Worm (Caenorhabditis elegans) whole organism, L3 larva: ENCODE results near the gene suf-1.

Source experiments
- R02D3.7 ChIP-seq: fragments of 150-350 bp; optimal IDR thresholded peaks from 2 replicates; lab custom pipeline; 2014; ENCODE audit warnings: missing biosample characterization, missing genetic modification characterization
- ZK546.5 ChIP-seq: sonication (generic microtip); optimal IDR thresholded peaks from 2 replicates; lab custom pipeline; 2017; ENCODE audit warnings: missing biosample characterization, missing genetic modification characterization
- aly-2 ChIP-seq: fragments of 150-350 bp; optimal IDR thresholded peaks from 2 replicates; lab custom pipeline; 2014; ENCODE audit warnings: missing biosample characterization, missing genetic modification characterization
- ama-1 ChIP-seq: fragments of 150-350 bp; optimal IDR thresholded peaks from 2 replicates; lab custom pipeline; 2018
- ceh-16 ChIP-seq: sonication (generic microtip); optimal IDR thresholded peaks from 2 replicates; lab custom pipeline; 2017; ENCODE audit warnings: missing biosample characterization, missing genetic modification characterization
- ceh-28 ChIP-seq: fragments of 150-350 bp; optimal IDR thresholded peaks from 2 replicates; lab custom pipeline; 2014; ENCODE audit warnings: missing biosample characterization, missing genetic modification reagents, missing genetic modification characterization
- ceh-82 ChIP-seq: fragments of 150-350 bp; optimal IDR thresholded peaks from 2 replicates; lab custom pipeline; 2014; ENCODE audit warnings: missing biosample characterization, missing genetic modification characterization
- ceh-9 ChIP-seq: sonication (generic microtip); optimal IDR thresholded peaks from 2 replicates; lab custom pipeline; 2018; ENCODE audit warnings: missing biosample characterization, missing genetic modification characterization
- daf-12 ChIP-seq: fragments of 150-350 bp; optimal IDR thresholded peaks from 2 replicates; lab custom pipeline; 2014; ENCODE audit warnings: missing biosample characterization, missing genetic modification reagents, missing genetic modification characterization
- egl-27 ChIP-seq: sonication (generic microtip); optimal IDR thresholded peaks from 4 replicates; lab custom pipeline; 2017; ENCODE audit warnings: missing biosample characterization, missing genetic modification reagents, missing genetic modification characterization
- egl-5 ChIP-seq: fragments of 150-350 bp; optimal IDR thresholded peaks from 2 replicates; lab custom pipeline; 2017; ENCODE audit warnings: missing biosample characterization, missing genetic modification reagents, missing genetic modification characterization, inconsistent platforms
- elt-1 ChIP-seq: fragments of 150-350 bp; optimal IDR thresholded peaks from 2 replicates; lab custom pipeline; 2014; ENCODE audit warnings: missing biosample characterization, missing genetic modification characterization
- elt-2 ChIP-seq: sonication (generic microtip); optimal IDR thresholded peaks from 2 replicates; lab custom pipeline; 2016; ENCODE audit warnings: missing genetic modification reagents, mild to moderate bottlenecking, missing genetic modification characterization, missing compliant biosample characterization
- elt-3 ChIP-seq, 3 experiments: fragments of 150-350 bp in 1 of 3; sonication (generic microtip) in 2 of 3; optimal IDR thresholded peaks; 2 replicates in 2 of 3; 4 replicates in 1 of 3; lab custom pipeline; 2014 to 2017; ENCODE audit warnings: missing biosample characterization in 3 of 3, missing genetic modification characterization in 3 of 3
- eor-1 ChIP-seq, 2 experiments: fragments of 150-350 bp; optimal IDR thresholded peaks; 2 replicates each; lab custom pipeline; 2014 to 2018; ENCODE audit warnings: missing biosample characterization in 2 of 2, missing genetic modification characterization in 2 of 2
- fkh-10 ChIP-seq: sonication (generic microtip); optimal IDR thresholded peaks from 2 replicates; lab custom pipeline; 2017; ENCODE audit warnings: missing biosample characterization, missing genetic modification reagents, missing genetic modification characterization
- fkh-2 ChIP-seq: fragments of 150-350 bp; optimal IDR thresholded peaks from 2 replicates; lab custom pipeline; 2014; ENCODE audit warnings: missing biosample characterization, missing genetic modification reagents, missing genetic modification characterization
- fos-1 ChIP-seq: fragments of 150-350 bp; optimal IDR thresholded peaks from 2 replicates; lab custom pipeline; 2014; ENCODE audit warnings: missing biosample characterization, missing genetic modification characterization
- hmg-11 ChIP-seq: sonication (generic microtip); optimal IDR thresholded peaks from 2 replicates; lab custom pipeline; 2016; ENCODE audit warnings: missing genetic modification characterization, missing compliant biosample characterization
- jun-1 ChIP-seq: fragments of 150-350 bp; optimal IDR thresholded peaks from 2 replicates; lab custom pipeline; 2014; ENCODE audit warnings: missing biosample characterization, missing genetic modification reagents, missing genetic modification characterization
- lin-15B ChIP-seq: fragments of 150-350 bp; optimal IDR thresholded peaks from 2 replicates; lab custom pipeline; 2014; ENCODE audit warnings: missing biosample characterization, missing genetic modification characterization
- lin-39 ChIP-seq: fragments of 150-350 bp; optimal IDR thresholded peaks from 2 replicates; lab custom pipeline; 2018; ENCODE audit warnings: missing biosample characterization, missing genetic modification reagents, missing genetic modification characterization
- lsy-12 ChIP-seq: sonication (generic microtip); optimal IDR thresholded peaks from 2 replicates; lab custom pipeline; 2016; ENCODE audit warnings: mild to moderate bottlenecking, missing genetic modification characterization, missing compliant biosample characterization
- mdl-1 ChIP-seq: fragments of 150-350 bp; optimal IDR thresholded peaks from 2 replicates; lab custom pipeline; 2014; ENCODE audit warnings: missing biosample characterization, missing genetic modification characterization
- mml-1 ChIP-seq: fragments of 150-350 bp; sonication (generic microtip); optimal IDR thresholded peaks from 3 replicates; lab custom pipeline; 2014; ENCODE audit warnings: missing biosample characterization, missing genetic modification characterization
- nfya-1 ChIP-seq: sonication (generic microtip); optimal IDR thresholded peaks from 2 replicates; lab custom pipeline; 2017; ENCODE audit warnings: missing genetic modification characterization, mild to moderate bottlenecking, missing compliant biosample characterization, antibody characterized with exemption, moderate library complexity; ENCODE audit not compliant: insufficient read depth
- nhr-11 ChIP-seq: fragments of 150-350 bp; optimal IDR thresholded peaks from 2 replicates; lab custom pipeline; 2014; ENCODE audit warnings: missing biosample characterization, missing genetic modification characterization
- nhr-12 ChIP-seq: fragments of 150-350 bp; optimal IDR thresholded peaks from 2 replicates; lab custom pipeline; 2014; ENCODE audit warnings: missing biosample characterization, missing genetic modification characterization
- nhr-23 ChIP-seq: fragments of 150-350 bp; optimal IDR thresholded peaks from 2 replicates; lab custom pipeline; 2014; ENCODE audit warnings: missing biosample characterization, missing genetic modification reagents, missing genetic modification characterization
- nhr-237 ChIP-seq: fragments of 150-350 bp; optimal IDR thresholded peaks from 2 replicates; lab custom pipeline; 2014; ENCODE audit warnings: missing biosample characterization, missing genetic modification characterization
- nhr-25 ChIP-seq: sonication (generic microtip); optimal IDR thresholded peaks from 2 replicates; lab custom pipeline; 2017; ENCODE audit warnings: missing biosample characterization, missing genetic modification characterization
- nhr-28 ChIP-seq: fragments of 150-350 bp; optimal IDR thresholded peaks from 2 replicates; lab custom pipeline; 2014; ENCODE audit warnings: missing biosample characterization, missing genetic modification characterization
- nhr-43 ChIP-seq: sonication (generic microtip); optimal IDR thresholded peaks from 2 replicates; lab custom pipeline; 2016; ENCODE audit warnings: mild to moderate bottlenecking, missing genetic modification characterization, missing compliant biosample characterization; ENCODE audit not compliant: poor library complexity, severe bottlenecking
- nhr-67 ChIP-seq: fragments of 150-350 bp; optimal IDR thresholded peaks from 2 replicates; lab custom pipeline; 2014; ENCODE audit warnings: missing biosample characterization, missing genetic modification characterization
- nhr-76 ChIP-seq: fragments of 150-350 bp; sonication (generic microtip); optimal IDR thresholded peaks from 5 replicates; lab custom pipeline; 2014; ENCODE audit warnings: missing biosample characterization, missing genetic modification characterization
- nhr-77 ChIP-seq: fragments of 150-350 bp; optimal IDR thresholded peaks from 2 replicates; lab custom pipeline; 2014; ENCODE audit warnings: missing biosample characterization, missing genetic modification characterization
- pha-4 ChIP-seq: fragments of 150-350 bp; optimal IDR thresholded peaks from 2 replicates; lab custom pipeline; 2014; ENCODE audit warnings: missing biosample characterization, missing genetic modification reagents, missing genetic modification characterization
- pqm-1 ChIP-seq: fragments of 150-350 bp; optimal IDR thresholded peaks from 2 replicates; lab custom pipeline; 2017; ENCODE audit warnings: missing biosample characterization, missing genetic modification characterization, inconsistent platforms
- sea-2 ChIP-seq: fragments of 150-350 bp; sonication (generic microtip); optimal IDR thresholded peaks from 4 replicates; lab custom pipeline; 2014; ENCODE audit warnings: missing biosample characterization, missing genetic modification reagents, missing genetic modification characterization
- skn-1 ChIP-seq: fragments of 150-350 bp; optimal IDR thresholded peaks from 2 replicates; lab custom pipeline; 2014; ENCODE audit warnings: missing biosample characterization, missing genetic modification characterization
- snpc-4 ChIP-seq: fragments of 150-350 bp; optimal IDR thresholded peaks from 2 replicates; lab custom pipeline; 2014; ENCODE audit warnings: missing biosample characterization, missing genetic modification characterization
- tbx-2 ChIP-seq: sonication (generic microtip); optimal IDR thresholded peaks from 2 replicates; lab custom pipeline; 2016; ENCODE audit warnings: mild to moderate bottlenecking, missing genetic modification characterization, missing compliant biosample characterization
- unc-39 ChIP-seq: sonication (generic microtip); optimal IDR thresholded peaks from 4 replicates; lab custom pipeline; 2017; ENCODE audit warnings: missing biosample characterization, missing genetic modification characterization
- unc-62 ChIP-seq: fragments of 150-350 bp; sonication (generic microtip); optimal IDR thresholded peaks from 4 replicates; lab custom pipeline; 2014; ENCODE audit warnings: missing biosample characterization, missing genetic modification reagents, missing genetic modification characterization
- zag-1 ChIP-seq: fragments of 150-350 bp; optimal IDR thresholded peaks from 2 replicates; lab custom pipeline; 2014; ENCODE audit warnings: missing biosample characterization, missing genetic modification characterization
- ztf-11 ChIP-seq: fragments of 150-350 bp; optimal IDR thresholded peaks from 2 replicates; lab custom pipeline; 2014; ENCODE audit warnings: missing biosample characterization, missing genetic modification characterization
- ztf-4 ChIP-seq: fragments of 150-350 bp; optimal IDR thresholded peaks from 2 replicates; lab custom pipeline; 2014; ENCODE audit warnings: missing biosample characterization, missing genetic modification characterization

Gene suf-1

ce11 chrII:8559188-8559587, 44.5 kb upstream of the suf-1 start (continued):
- TF ChIP-seq elt-3 (tag; optimal IDR thresholded peaks at IDR 0.05; lab: Kevin White, UChicago): no peak

DNA sequence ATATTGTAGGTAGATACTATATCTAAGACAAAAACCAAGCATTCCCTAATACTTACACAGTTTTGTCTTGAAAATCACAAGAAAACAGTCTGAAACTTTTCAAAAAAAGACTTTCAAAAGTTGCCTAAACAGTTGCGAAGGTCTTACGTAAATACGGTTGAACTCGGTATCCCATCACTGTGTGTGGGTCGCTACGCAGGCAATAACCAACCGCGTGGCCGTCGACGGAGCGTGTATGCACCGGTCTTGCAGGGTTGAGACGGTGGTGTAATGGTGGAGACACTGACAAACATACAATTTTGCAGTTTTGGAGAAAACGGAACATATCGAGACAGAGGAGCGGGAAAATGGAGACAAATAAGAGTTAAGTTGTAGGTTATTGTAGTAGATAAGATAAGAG, 42.4 kb upstream of the suf-1 start, which contains the start of gene iff-2:
iff-2 (minus strand) TSS at position 141 of the 400 bp plus-strand sequence.
- TF ChIP-seq eor-1 (tag; optimal IDR thresholded peaks at IDR 0.05; lab: Kevin White, UChicago): peak in 1 of 2 experiments; percentile 82
- TF ChIP-seq elt-3 (tag; optimal IDR thresholded peaks at IDR 0.05; lab: Kevin White, UChicago): peak; percentile 60 to 99 (median 98)
- TF ChIP-seq pqm-1 (tag; lab: Kevin White, UChicago): peak; percentile 99
- TF ChIP-seq lin-15B (tag; lab: Kevin White, UChicago): peak; percentile 100
- TF ChIP-seq R02D3.7 (tag; lab: Kevin White, UChicago): peak; percentile 94
- TF ChIP-seq nhr-23: peak; percentile 100
- peak; percentile 99 for TF ChIP-seq nhr-11
- TF ChIP-seq ztf-11 (tag; lab: Kevin White, UChicago): peak; percentile 22
- no peak for TF ChIP-seq mml-1 (tag; lab: Kevin White, UChicago)
- TF ChIP-seq sea-2 (GFP tag; lab: Kevin White, UChicago): no peak
- peak; percentile 73 for TF ChIP-seq ceh-16
- peak; percentile 100 for TF ChIP-seq lin-39 (tag; lab: Kevin White, UChicago)
- TF ChIP-seq lsy-12 (tag; lab: Kevin White, UChicago): peak; percentile 99
- peak; percentile 98 for TF ChIP-seq nhr-43 (tag; lab: Kevin White, UChicago)
- TF ChIP-seq unc-62: peak; percentile 96
- peak; percentile 97 for TF ChIP-seq elt-2 (tag; lab: Kevin White, UChicago)
- peak; percentile 67 for TF ChIP-seq fkh-2 (tag; lab: Kevin White, UChicago)
- peak; percentile 95 for TF ChIP-seq ama-1 (lab: Kevin White, UChicago)
- no peak for TF ChIP-seq ceh-9
- TF ChIP-seq skn-1: peak; percentile 96
- TF ChIP-seq aly-2 (tag; lab: Kevin White, UChicago): peak; percentile 53
- peak; percentile 94 for TF ChIP-seq nhr-77 (tag; lab: Kevin White, UChicago)
- TF ChIP-seq nhr-67 (tag; lab: Kevin White, UChicago): peak; percentile 29
- TF ChIP-seq jun-1 (tag; lab: Kevin White, UChicago): peak; percentile 99
- TF ChIP-seq hmg-11 (tag; lab: Kevin White, UChicago): peak; percentile 97
- peak; percentile 92 for TF ChIP-seq mdl-1
- peak; percentile 83 for TF ChIP-seq ZK546.5 (tag; lab: Kevin White, UChicago)
- TF ChIP-seq pha-4 (tag; lab: Kevin White, UChicago): peak; percentile 100
- TF ChIP-seq unc-39 (tag; lab: Kevin White, UChicago): peak; percentile 52
- peak; percentile 100 for TF ChIP-seq nhr-25 (tag; lab: Kevin White, UChicago)
- peak; percentile 94 for TF ChIP-seq ceh-28 (tag; lab: Kevin White, UChicago)
- peak; percentile 99 for TF ChIP-seq nfya-1 (tag; lab: Kevin White, UChicago)
- TF ChIP-seq snpc-4: peak; percentile 95
- no peak for TF ChIP-seq nhr-12 (tag; lab: Kevin White, UChicago)
- peak; percentile 94 for TF ChIP-seq tbx-2 (tag; lab: Kevin White, UChicago)
- peak; percentile 85 for TF ChIP-seq nhr-76 (tag; lab: Kevin White, UChicago)
- peak; percentile 93 for TF ChIP-seq ceh-82 (tag; lab: Kevin White, UChicago)
- TF ChIP-seq fos-1 (tag; lab: Kevin White, UChicago): peak; percentile 96
- no peak for TF ChIP-seq daf-12 (tag; lab: Kevin White, UChicago)
- peak; percentile 92 for TF ChIP-seq elt-1 (tag; lab: Kevin White, UChicago)
- peak; percentile 77 for TF ChIP-seq zag-1
- TF ChIP-seq ztf-4 (tag; lab: Kevin White, UChicago): peak; percentile 88
- peak; percentile 99 for TF ChIP-seq fkh-10 (GFP tag; lab: Kevin White, UChicago)
- TF ChIP-seq egl-27 (tag; lab: Kevin White, UChicago): peak; percentile 97
- no peak for TF ChIP-seq nhr-237
- peak; percentile 99 for TF ChIP-seq egl-5 (tag; lab: Kevin White, UChicago)
- TF ChIP-seq nhr-28: peak; percentile 77
